Worm (Caenorhabditis elegans) whole organism, L1 larva: ENCODE data around the gene sem-5.

Experiments
- C16A3.4 ChIP-seq: fragments of 150-350 bp; optimal IDR thresholded peaks from 2 replicates; lab custom pipeline; 2014; ENCODE audit warnings: missing biosample characterization, missing genetic modification characterization
- C34B4.2 ChIP-seq: sonication (generic microtip); optimal IDR thresholded peaks from 2 replicates; lab custom pipeline; 2017; ENCODE audit warnings: mild to moderate bottlenecking, missing genetic modification characterization, missing compliant biosample characterization
- F16B12.6 ChIP-seq: fragments of 150-350 bp; optimal IDR thresholded peaks from 2 replicates; lab custom pipeline; 2014; ENCODE audit warnings: missing biosample characterization, missing genetic modification characterization
- aha-1 ChIP-seq: fragments of 150-350 bp; optimal IDR thresholded peaks from 2 replicates; lab custom pipeline; 2014; ENCODE audit warnings: missing biosample characterization, missing genetic modification characterization
- alr-1 ChIP-seq: fragments of 200-800 bp; sonication (Bioruptor generic); optimal IDR thresholded peaks from 2 replicates; lab custom pipeline; 2018; ENCODE audit warnings: borderline replicate concordance, mild to moderate bottlenecking, missing genetic modification characterization, missing compliant biosample characterization
- blmp-1 ChIP-seq: fragments of 150-350 bp; optimal IDR thresholded peaks from 2 replicates; lab custom pipeline; 2014; ENCODE audit warnings: missing biosample characterization, missing genetic modification characterization
- ceh-8 ChIP-seq: fragments of 200-800 bp; sonication (Bioruptor generic); optimal IDR thresholded peaks from 2 replicates; lab custom pipeline; 2018; ENCODE audit warnings: mild to moderate bottlenecking, missing genetic modification characterization, moderate library complexity, missing compliant biosample characterization
- ceh-82 ChIP-seq, 3 experiments: fragments of 150-350 bp in 1 of 3; sonication (generic microtip) in 2 of 3; optimal IDR thresholded peaks; 2 replicates each; lab custom pipeline; 2014 to 2017; ENCODE audit warnings: missing biosample characterization in 3 of 3, missing genetic modification characterization in 3 of 3
- ceh-88 ChIP-seq: fragments of 200-800 bp; sonication (Bioruptor generic); IDR thresholded peaks from 2 replicates; pipeline ENCODE4 v1.3.6; 2022; ENCODE audit warnings: missing genetic modification characterization, missing compliant biosample characterization
- ceh-90 ChIP-seq: sonication (generic microtip); optimal IDR thresholded peaks from 2 replicates; lab custom pipeline; 2016; ENCODE audit warnings: missing genetic modification characterization, missing compliant biosample characterization
- efl-1 ChIP-seq, 4 experiments: fragments of 150-350 bp; optimal IDR thresholded peaks in 3 of 4; peaks in 1 of 4; 1 replicate in 1 of 4; 2 replicates in 3 of 4; lab custom pipeline; 2014; ENCODE audit warnings: missing biosample characterization in 2 of 4, missing genetic modification characterization in 2 of 4, missing genetic modification reagents in 2 of 4
- egl-13 ChIP-seq: sonication (generic microtip); optimal IDR thresholded peaks from 2 replicates; lab custom pipeline; 2016; ENCODE audit warnings: missing genotype, missing genetic modification reagents, missing genetic modification characterization, missing compliant biosample characterization
- ets-5 ChIP-seq: fragments of 200-800 bp; sonication (Bioruptor generic); IDR thresholded peaks from 2 replicates; pipeline ENCODE4 v1.3.6; 2022; ENCODE audit warnings: missing genetic modification characterization, missing compliant biosample characterization
- fkh-10 ChIP-seq: sonication (generic microtip); optimal IDR thresholded peaks from 2 replicates; lab custom pipeline; 2017; ENCODE audit warnings: missing biosample characterization, missing genetic modification reagents, missing genetic modification characterization
- fkh-8 ChIP-seq: sonication (generic microtip); optimal IDR thresholded peaks from 2 replicates; lab custom pipeline; 2016; ENCODE audit warnings: mild to moderate bottlenecking, missing genetic modification characterization, missing compliant biosample characterization
- grh-1 ChIP-seq: fragments of 200-800 bp; sonication (Bioruptor generic); IDR thresholded peaks from 2 replicates; pipeline ENCODE4 v1.3.6; 2022; ENCODE audit warnings: missing genetic modification reagents, missing genetic modification characterization, missing compliant biosample characterization
- hlh-17 ChIP-seq: fragments of 200-800 bp; sonication (Bioruptor generic); optimal IDR thresholded peaks from 2 replicates; lab custom pipeline; 2018; ENCODE audit warnings: missing genetic modification characterization, mild to moderate bottlenecking, missing compliant biosample characterization, moderate library complexity, borderline replicate concordance
- hlh-4 ChIP-seq: sonication (generic microtip); optimal IDR thresholded peaks from 2 replicates; lab custom pipeline; 2016; ENCODE audit warnings: mild to moderate bottlenecking, missing genetic modification characterization, missing compliant biosample characterization
- lin-13 ChIP-seq: fragments of 150-350 bp; optimal IDR thresholded peaks from 2 replicates; lab custom pipeline; 2014; ENCODE audit warnings: missing biosample characterization, missing genetic modification reagents, missing genetic modification characterization
- lin-14 ChIP-seq: fragments of 200-800 bp; sonication (Bioruptor generic); optimal IDR thresholded peaks from 2 replicates; lab custom pipeline; 2018; ENCODE audit warnings: mild to moderate bottlenecking, missing genetic modification characterization, moderate library complexity, missing compliant biosample characterization
- lin-15B ChIP-seq: fragments of 150-350 bp; sonication (generic microtip); optimal IDR thresholded peaks from 3 replicates; lab custom pipeline; 2014; ENCODE audit warnings: missing biosample characterization, missing genetic modification characterization
- lin-35 ChIP-seq, 2 experiments: fragments of 150-350 bp; optimal IDR thresholded peaks; 2 replicates each; lab custom pipeline; 2014; ENCODE audit warnings: missing biosample characterization in 2 of 2, missing genetic modification characterization in 2 of 2, missing genetic modification reagents in 2 of 2
- lin-39 ChIP-seq: fragments of 150-350 bp; optimal IDR thresholded peaks from 2 replicates; lab custom pipeline; 2014; ENCODE audit warnings: missing biosample characterization, missing genetic modification reagents, missing genetic modification characterization
- lir-3 ChIP-seq: sonication (generic microtip); optimal IDR thresholded peaks from 2 replicates; lab custom pipeline; 2016; ENCODE audit warnings: mild to moderate bottlenecking, missing genetic modification characterization, moderate library complexity, missing compliant biosample characterization; ENCODE audit not compliant: poor library complexity
- lsy-2 ChIP-seq, 2 experiments: fragments of 150-350 bp; optimal IDR thresholded peaks; 2 replicates each; lab custom pipeline; 2014; ENCODE audit warnings: missing biosample characterization in 2 of 2, missing genetic modification characterization in 2 of 2
- mab-9 ChIP-seq: fragments of 200-800 bp; sonication (Bioruptor generic); IDR thresholded peaks from 2 replicates; pipeline ENCODE4 v1.3.6; 2022; ENCODE audit warnings: missing genetic modification reagents, missing genetic modification characterization, missing compliant biosample characterization
- mdl-1 ChIP-seq, 2 experiments: fragments of 150-350 bp; optimal IDR thresholded peaks; 2 replicates each; lab custom pipeline; 2014 to 2017; ENCODE audit warnings: missing biosample characterization in 2 of 2, missing genetic modification characterization in 2 of 2, inconsistent platforms in 1 of 2
- mef-2 ChIP-seq: fragments of 150-350 bp; optimal IDR thresholded peaks from 2 replicates; lab custom pipeline; 2014; ENCODE audit warnings: missing biosample characterization, missing genetic modification characterization
- nhr-11 ChIP-seq: fragments of 150-350 bp; optimal IDR thresholded peaks from 2 replicates; lab custom pipeline; 2014; ENCODE audit warnings: missing biosample characterization, missing genetic modification characterization
- nhr-12 ChIP-seq: sonication (generic microtip); optimal IDR thresholded peaks from 2 replicates; lab custom pipeline; 2017; ENCODE audit warnings: missing biosample characterization, missing genetic modification characterization
- nhr-19 ChIP-seq: fragments of 200-800 bp; sonication (Bioruptor generic); conservative IDR thresholded peaks from 2 replicates; pipeline ENCODE4 v1.3.6; 2022; ENCODE audit warnings: missing genetic modification characterization, missing compliant biosample characterization
- nhr-237 ChIP-seq: fragments of 150-350 bp; optimal IDR thresholded peaks from 2 replicates; lab custom pipeline; 2014; ENCODE audit warnings: missing biosample characterization, missing genetic modification characterization
- nhr-28 ChIP-seq: fragments of 150-350 bp; optimal IDR thresholded peaks from 2 replicates; lab custom pipeline; 2014; ENCODE audit warnings: missing biosample characterization, missing genetic modification characterization
- nhr-76 ChIP-seq: sonication (generic microtip); optimal IDR thresholded peaks from 2 replicates; lab custom pipeline; 2017; ENCODE audit warnings: missing biosample characterization, missing genetic modification characterization
- nhr-77 ChIP-seq: fragments of 150-350 bp; optimal IDR thresholded peaks from 2 replicates; lab custom pipeline; 2014; ENCODE audit warnings: missing biosample characterization, missing genetic modification characterization
- nhr-84 ChIP-seq: sonication (generic microtip); optimal IDR thresholded peaks from 2 replicates; lab custom pipeline; 2017; ENCODE audit warnings: missing biosample characterization, missing genetic modification characterization
- nhr-85 ChIP-seq: sonication (generic microtip); peaks from one replicate; lab custom pipeline; 2016; ENCODE audit warnings: missing genetic modification characterization, inconsistent platforms, missing compliant biosample characterization
- nhr-90 ChIP-seq: sonication (generic microtip); optimal IDR thresholded peaks from 2 replicates; lab custom pipeline; 2016; ENCODE audit warnings: mild to moderate bottlenecking, missing genetic modification characterization, missing compliant biosample characterization; ENCODE audit not compliant: poor library complexity
- pag-3 ChIP-seq: sonication (generic microtip); optimal IDR thresholded peaks from 2 replicates; lab custom pipeline; 2017; ENCODE audit warnings: missing genetic modification characterization, mild to moderate bottlenecking, missing compliant biosample characterization, antibody characterized with exemption, borderline replicate concordance; ENCODE audit not compliant: insufficient read depth
- rnt-1 ChIP-seq: sonication (generic microtip); optimal IDR thresholded peaks from 2 replicates; lab custom pipeline; 2016; ENCODE audit warnings: mild to moderate bottlenecking, missing genetic modification characterization, moderate library complexity, missing compliant biosample characterization
- snu-23 ChIP-seq: sonication (generic microtip); optimal IDR thresholded peaks from 2 replicates; lab custom pipeline; 2016; ENCODE audit warnings: missing genetic modification characterization, missing compliant biosample characterization
- sox-4 ChIP-seq: sonication (generic microtip); optimal IDR thresholded peaks from 2 replicates; lab custom pipeline; 2016; ENCODE audit warnings: missing genetic modification characterization, missing compliant biosample characterization
- sptf-1 ChIP-seq: fragments of 150-350 bp; optimal IDR thresholded peaks from 2 replicates; lab custom pipeline; 2014; ENCODE audit warnings: missing biosample characterization, missing genetic modification characterization
- sup-37 ChIP-seq: fragments of 200-800 bp; sonication (Bioruptor generic); optimal IDR thresholded peaks from 2 replicates; lab custom pipeline; 2018; ENCODE audit warnings: mild to moderate bottlenecking, missing genetic modification characterization, missing compliant biosample characterization
- tbx-2 ChIP-seq: sonication (generic microtip); optimal IDR thresholded peaks from 2 replicates; lab custom pipeline; 2016; ENCODE audit warnings: missing genetic modification characterization, missing compliant biosample characterization
- unc-130 ChIP-seq: fragments of 150-350 bp; optimal IDR thresholded peaks from 2 replicates; lab custom pipeline; 2017; ENCODE audit warnings: missing biosample characterization, missing genetic modification characterization, inconsistent platforms
- unc-30 ChIP-seq: sonication (generic microtip); optimal IDR thresholded peaks from 2 replicates; lab custom pipeline; 2017; ENCODE audit warnings: missing biosample characterization, missing genetic modification characterization
- unc-62 ChIP-seq: fragments of 150-350 bp; optimal IDR thresholded peaks from 2 replicates; lab custom pipeline; 2014; ENCODE audit warnings: missing biosample characterization, missing genetic modification reagents, missing genetic modification characterization
- unc-86 ChIP-seq: sonication (generic microtip); optimal IDR thresholded peaks from 2 replicates; lab custom pipeline; 2016; ENCODE audit warnings: missing genetic modification characterization, missing compliant biosample characterization
- unc-98 ChIP-seq: fragments of 200-800 bp; sonication (Bioruptor generic); IDR thresholded peaks from 2 replicates; pipeline ENCODE4 v1.3.6; 2022; ENCODE audit warnings: missing genetic modification characterization, missing compliant biosample characterization
- zip-4 ChIP-seq: fragments of 200-800 bp; sonication (Bioruptor generic); optimal IDR thresholded peaks from 2 replicates; lab custom pipeline; 2018; ENCODE audit warnings: mild to moderate bottlenecking, missing genetic modification characterization, moderate library complexity, missing compliant biosample characterization
- ztf-11 ChIP-seq, 2 experiments: sonication (generic microtip); optimal IDR thresholded peaks; 2 replicates each; lab custom pipeline; 2016 to 2017; ENCODE audit warnings: missing genetic modification characterization in 2 of 2, missing biosample characterization in 1 of 2, missing compliant biosample characterization in 1 of 2
- ztf-4 ChIP-seq: fragments of 150-350 bp; optimal IDR thresholded peaks from 2 replicates; lab custom pipeline; 2014; ENCODE audit warnings: missing biosample characterization, missing genetic modification characterization

Gene sem-5

DNA sequence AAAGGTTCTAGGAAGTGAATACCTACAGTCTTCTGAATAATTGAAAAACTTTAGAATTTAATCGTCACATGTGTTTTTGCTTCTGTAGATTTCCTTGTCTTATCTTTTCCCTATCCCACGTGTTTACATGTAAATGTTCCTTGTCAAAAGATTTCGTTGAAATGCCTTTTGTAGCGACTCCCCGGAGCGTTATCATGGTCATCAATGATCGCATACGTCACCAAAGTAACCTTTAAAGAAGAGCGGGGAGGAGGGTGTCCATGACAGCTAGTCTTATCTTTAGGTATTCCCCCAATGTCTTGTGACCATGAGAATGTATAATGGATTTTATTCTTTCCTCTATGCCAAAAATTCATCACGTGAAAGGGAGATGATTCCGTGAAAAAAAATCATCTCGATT, 25.4 kb upstream of the sem-5 start:
- TF ChIP-seq blmp-1 (tag; lab: Kevin White, UChicago): peak; percentile 72
- TF ChIP-seq unc-98 (GFP tag; lab: Robert Waterston, UW): no peak
- no peak for TF ChIP-seq nhr-11
- TF ChIP-seq grh-1: peak; percentile 42
- no peak for TF ChIP-seq zip-4 (GFP tag; lab: Kevin White, UChicago)
- no peak for TF ChIP-seq hlh-4
- no peak for TF ChIP-seq ztf-11 (tag; optimal IDR thresholded peaks at IDR 0.05; lab: Kevin White, UChicago)
- TF ChIP-seq egl-13 (tag; lab: Kevin White, UChicago): no peak
- no peak for TF ChIP-seq F16B12.6
- TF ChIP-seq nhr-84 (tag; lab: Kevin White, UChicago): no peak
- no peak for TF ChIP-seq mef-2 (tag; lab: Kevin White, UChicago)
- TF ChIP-seq ets-5 (GFP tag; lab: Robert Waterston, UW): no peak
- no peak for TF ChIP-seq C34B4.2
- no peak for TF ChIP-seq mab-9
- TF ChIP-seq lin-14: peak; percentile 89
- TF ChIP-seq snu-23: peak; percentile 80
- TF ChIP-seq C16A3.4 (tag; lab: Kevin White, UChicago): peak; percentile 48
- no peak for TF ChIP-seq rnt-1 (tag; lab: Kevin White, UChicago)
- no peak for TF ChIP-seq unc-62 (GFP tag; lab: Kevin White, UChicago)
- no peak for TF ChIP-seq unc-30 (tag; lab: Kevin White, UChicago)
- no peak for TF ChIP-seq lin-15B
- no peak for TF ChIP-seq fkh-10 (GFP tag; lab: Kevin White, UChicago)
- no peak for TF ChIP-seq pag-3 (tag; lab: Kevin White, UChicago)
- TF ChIP-seq ceh-90 (tag; lab: Kevin White, UChicago): no peak
- no peak for TF ChIP-seq sptf-1 (tag; lab: Kevin White, UChicago)
- TF ChIP-seq nhr-237: no peak
- TF ChIP-seq unc-86 (tag; lab: Kevin White, UChicago): no peak
- peak; percentile 80 for TF ChIP-seq nhr-19 (GFP tag; lab: Robert Waterston, UW)
- TF ChIP-seq ceh-88 (GFP tag; lab: Robert Waterston, UW): 0 out of 2 replicates have a peak, but pooled peaks have one; percentile 33
- no peak for TF ChIP-seq sox-4
- peak in 1 of 2 experiments; percentile 76 for TF ChIP-seq lin-35 (GFP tag; optimal IDR thresholded peaks at IDR 0.05; lab: Kevin White, UChicago)
- TF ChIP-seq fkh-8 (tag; lab: Kevin White, UChicago): no peak
- TF ChIP-seq unc-130 (tag; lab: Kevin White, UChicago): peak; percentile 62
- TF ChIP-seq ztf-4 (tag; lab: Kevin White, UChicago): no peak
- no peak for TF ChIP-seq nhr-12 (tag; lab: Kevin White, UChicago)
- peak in 1 of 2 experiments; percentile 19 for TF ChIP-seq efl-1 (optimal IDR thresholded peaks at IDR 0.05; lab: Kevin White, UChicago)
- no peak for TF ChIP-seq efl-1 (GFP tag; optimal IDR thresholded peaks at IDR 0.05 in 1 of 2; lab: Kevin White, UChicago)
- no peak for TF ChIP-seq nhr-28
- no peak for TF ChIP-seq aha-1 (tag; lab: Kevin White, UChicago)
- TF ChIP-seq ceh-82 (tag; optimal IDR thresholded peaks at IDR 0.05; lab: Kevin White, UChicago): no peak
- TF ChIP-seq lin-39 (tag; lab: Kevin White, UChicago): no peak
- no peak for TF ChIP-seq lir-3 (tag; lab: Kevin White, UChicago)
- peak; percentile 87 for TF ChIP-seq nhr-90 (tag; lab: Kevin White, UChicago)
- peak in 1 of 2 experiments; percentile 76 for TF ChIP-seq mdl-1 (tag; optimal IDR thresholded peaks at IDR 0.05; lab: Kevin White, UChicago)
- no peak for TF ChIP-seq nhr-76 (tag; lab: Kevin White, UChicago)
- peak; percentile 25 to 61 for TF ChIP-seq lsy-2 (tag; optimal IDR thresholded peaks at IDR 0.05; lab: Kevin White, UChicago)
- TF ChIP-seq ceh-8 (GFP tag; lab: Kevin White, UChicago): no peak
- no peak for TF ChIP-seq alr-1 (tag; lab: Kevin White, UChicago)
- TF ChIP-seq sup-37 (GFP tag; lab: Kevin White, UChicago): no peak
- TF ChIP-seq lin-13 (GFP tag; lab: Kevin White, UChicago): peak; percentile 18
- peak; percentile 99 for TF ChIP-seq nhr-85 (tag; lab: Kevin White, UChicago)
- no peak for TF ChIP-seq hlh-17 (GFP tag; lab: Kevin White, UChicago)
- TF ChIP-seq nhr-77 (tag; lab: Kevin White, UChicago): no peak
- TF ChIP-seq tbx-2 (tag; lab: Kevin White, UChicago): peak; percentile 71
